Fruit fly (Drosophila melanogaster) whole organism, larva: ENCODE data around the gene CG32425.

Source experiments
- noc ChIP-seq: fragments of 200-800 bp; sonication (Bioruptor generic); optimal IDR thresholded peaks from 3 replicates; lab custom pipeline; 2019; ENCODE audit warnings: missing biosample characterization, mild to moderate bottlenecking, missing genetic modification characterization, moderate library complexity

CG32425 gene

dm6 chr3L:20509121-20509934 lies 12.2 kb downstream of the CG32425 start:
- TF ChIP-seq noc, result peak; percentile 94

- peak; percentile 17 for TF ChIP-seq noc
Measured at dm6 chr3L:20511499-20512108, 14.5 kb downstream of the CG32425 start.

- no peak for TF ChIP-seq noc
Measured at dm6 chr3L:20514101-20514500, 17.0 kb downstream of the CG32425 start.

DNA sequence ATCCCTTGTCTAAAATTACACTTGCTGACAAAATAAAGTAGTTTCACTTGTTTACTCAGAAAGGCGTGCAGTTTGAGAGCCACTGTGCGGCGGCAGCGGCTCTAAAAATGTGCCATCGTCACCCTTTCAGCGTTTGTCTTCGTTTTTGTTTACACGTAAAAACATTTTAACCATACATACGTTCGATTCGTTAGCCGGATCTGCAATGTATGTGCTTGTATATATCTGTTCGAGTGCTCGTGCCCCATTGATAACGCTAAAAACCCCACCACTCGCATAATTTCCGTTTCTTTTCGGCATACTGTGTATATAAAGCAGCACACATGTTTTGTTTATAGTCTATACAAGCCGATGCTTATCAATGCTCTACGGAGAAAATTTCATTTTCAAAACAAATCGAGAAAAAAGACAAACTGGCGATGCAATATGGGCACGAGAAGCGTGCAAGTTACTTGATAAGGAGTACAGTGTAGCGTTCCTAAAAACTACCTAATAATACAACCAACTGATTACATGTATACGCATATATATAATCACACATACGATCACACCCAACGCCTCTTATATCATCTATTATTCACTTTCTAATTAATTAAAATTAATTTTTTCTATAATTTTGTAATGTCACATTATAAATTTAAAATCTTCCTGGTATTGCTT lies 19.5 kb downstream of the CG32425 start:
- peak; percentile 68 for TF ChIP-seq noc

DNA sequence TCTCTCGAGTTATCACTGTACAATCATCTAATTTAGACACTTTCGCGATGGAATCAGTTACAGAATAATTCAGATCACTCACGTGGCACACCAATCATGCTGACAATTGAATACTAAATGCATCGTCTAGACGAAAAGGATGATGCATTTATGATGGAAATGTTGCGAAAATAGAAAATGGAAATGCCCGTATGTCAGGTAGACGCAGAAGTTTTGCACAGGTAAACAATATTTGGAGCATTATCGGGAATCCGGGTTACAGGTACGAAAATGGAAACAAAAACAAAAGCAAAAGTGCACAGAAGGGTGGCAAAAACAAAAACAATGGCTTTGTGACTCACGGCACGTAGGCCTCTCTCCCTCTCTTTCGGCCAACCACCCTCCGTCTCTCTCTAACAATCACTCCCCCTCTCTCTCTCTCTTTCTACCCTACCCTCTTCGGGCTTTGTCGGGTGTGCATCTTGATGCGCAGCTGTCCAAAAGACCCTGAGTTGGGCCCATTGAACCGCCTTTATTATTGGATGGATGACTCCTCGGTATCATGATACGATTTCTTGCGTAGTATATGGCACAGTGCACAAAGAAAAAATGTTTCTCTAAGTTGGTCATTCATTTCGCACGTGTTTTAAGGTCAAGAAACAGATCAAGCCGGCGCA lies 20.2 kb downstream of the CG32425 start:
- TF ChIP-seq noc, result no peak

DNA sequence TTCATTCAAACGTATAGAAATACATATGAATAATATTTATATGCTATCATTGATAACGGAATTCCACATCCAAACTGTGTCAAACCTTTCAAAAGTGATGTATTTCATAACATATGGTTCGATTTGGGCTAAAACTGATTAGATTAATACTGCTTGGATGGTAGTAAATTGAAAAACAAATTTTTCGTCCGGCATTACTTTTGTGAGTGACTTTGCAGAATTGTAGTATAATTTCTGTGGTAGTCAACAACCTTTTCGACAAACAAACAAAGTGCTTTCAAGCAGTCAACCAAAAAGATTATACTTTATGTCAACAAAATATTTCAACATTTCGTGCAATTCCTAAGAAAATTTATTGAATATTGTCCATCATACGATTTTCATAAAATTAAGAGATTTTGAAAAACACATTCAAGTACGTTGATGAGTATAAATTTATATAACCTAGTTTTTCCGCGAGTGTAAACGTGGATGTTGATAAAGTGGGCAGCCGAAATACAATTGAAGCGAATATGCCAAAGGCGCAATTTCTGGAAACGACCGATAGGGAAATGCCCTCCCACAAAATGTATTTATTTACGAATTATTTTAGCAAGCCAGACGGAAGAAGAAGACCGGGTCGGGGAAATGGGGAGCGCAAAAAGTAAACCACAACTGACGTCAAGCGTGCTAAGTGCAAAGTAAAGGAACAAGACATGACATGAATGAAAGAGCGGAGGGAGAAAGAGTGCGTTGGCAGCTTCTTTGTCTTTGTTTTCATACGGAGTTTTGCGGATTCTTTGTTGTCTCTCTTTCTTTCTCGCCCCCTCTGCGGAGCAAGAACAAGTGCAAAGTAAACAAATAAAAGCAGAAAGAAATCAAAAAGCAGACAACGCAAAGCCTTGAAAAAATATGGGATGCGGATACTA lies 21.0 kb downstream of the CG32425 start:
- no peak for TF ChIP-seq noc

- peak; percentile 20 for TF ChIP-seq noc
Measured at dm6 chr3L:20518805-20519503, 21.8 kb downstream of the CG32425 start, which contains the start of gene BNIP3. BNIP3 (minus strand) TSS chr3L:20519393.

- peak; percentile 21 for TF ChIP-seq noc
Measured at dm6 chr3L:20520687-20521169, 23.6 kb downstream of the CG32425 start, which contains the start of the genes mTerf3 and CG5104. mTerf3 (minus strand) TSS chr3L:20520772. CG5104 (plus strand) TSS chr3L:20521009.

DNA sequence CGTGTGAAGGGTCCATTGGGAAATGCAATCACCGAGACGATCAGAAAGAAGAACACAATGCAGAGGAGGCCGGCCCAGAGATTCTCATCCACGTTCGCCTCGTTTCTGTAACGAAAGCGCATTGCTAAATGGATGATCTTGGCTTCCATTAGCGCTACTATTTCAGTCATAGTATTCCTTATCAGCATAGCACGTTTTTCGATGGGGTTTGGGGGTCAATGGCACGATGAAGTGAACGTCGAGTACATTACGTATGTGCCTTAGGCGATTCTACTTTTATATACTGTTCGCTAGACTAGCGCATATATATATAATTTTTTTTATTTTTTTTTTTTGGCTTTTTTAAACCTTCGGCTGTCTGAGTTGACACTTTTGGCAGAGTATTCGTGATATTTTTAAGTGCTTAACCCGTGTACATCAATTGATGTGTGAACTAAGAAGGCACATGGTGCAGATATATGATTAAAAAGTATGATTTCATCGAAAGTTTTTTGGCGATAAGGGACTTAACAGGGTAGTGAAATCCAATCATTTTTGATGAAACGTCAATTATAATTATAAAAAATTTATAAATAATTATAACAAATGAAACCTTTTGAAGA lies 27.4 kb downstream of the CG32425 start:
- peak; percentile 6 for TF ChIP-seq noc

dm6 chr3L:20525743-20526142 lies 28.6 kb downstream of the CG32425 start:
- TF ChIP-seq noc, result no peak

DNA sequence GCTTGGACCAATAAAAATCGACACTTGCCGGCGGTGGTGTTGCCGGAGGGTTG lies 28.8 kb downstream of the CG32425 start, which contains the start of gene Pss:
Gene Pss, minus strand, starts transcription at position 32 of the 53 bp plus-strand sequence.
- no peak for TF ChIP-seq noc

dm6 chr3L:20526196-20526740 lies 29.1 kb downstream of the CG32425 start, which contains the start of gene Nubp2:
Nubp2 (plus strand) TSS chr3L:20526576.
- peak; percentile 95 for TF ChIP-seq noc

- TF ChIP-seq noc, result no peak
Measured at dm6 chr3L:20529918-20530317, 32.8 kb downstream of the CG32425 start.

DNA sequence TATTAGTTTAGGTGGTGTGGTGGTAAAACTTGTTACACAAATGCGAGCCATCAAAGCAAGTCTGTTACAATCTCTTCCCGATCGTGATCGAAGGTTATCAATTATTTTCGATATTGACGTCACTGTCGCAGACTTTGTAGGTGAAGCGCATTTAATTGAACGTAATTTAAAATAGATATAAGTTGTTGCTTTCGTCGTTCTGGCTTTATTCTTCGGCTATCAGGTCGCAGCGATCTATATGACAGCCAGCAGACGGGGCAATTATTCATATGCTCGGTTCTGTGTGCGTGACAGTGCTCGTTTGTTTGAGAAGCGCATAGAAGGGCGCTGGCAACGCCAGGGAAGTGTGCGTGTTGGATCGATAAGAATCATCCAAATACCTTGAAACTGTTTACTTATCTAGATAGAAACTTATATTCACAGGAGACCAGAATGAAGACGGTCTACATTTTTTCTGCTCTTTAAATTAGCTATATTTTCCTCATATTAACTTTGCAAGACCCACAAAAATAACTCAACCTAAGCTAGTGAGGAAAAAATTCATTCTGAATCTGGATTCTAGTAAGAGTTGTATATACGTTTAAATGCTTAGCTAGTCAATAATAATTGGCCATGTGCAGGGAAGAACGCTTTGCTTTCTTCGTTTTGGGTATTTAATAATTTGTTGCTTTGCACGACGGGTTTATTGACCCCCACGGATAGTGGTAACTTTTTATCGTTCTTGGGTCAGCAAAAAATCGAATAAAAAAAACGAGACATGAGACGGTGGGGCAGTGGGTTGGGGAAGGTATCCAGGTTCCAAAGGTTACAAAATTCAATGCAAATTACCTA lies 33.4 kb downstream of the CG32425 start:
- TF ChIP-seq noc, result no peak
